Fruit fly (Drosophila melanogaster) whole organism, adult: ENCODE results near the gene robl37BC.
A peak's percentile ranks its signal among the peaks of the same experiment; 100 is the strongest.

ENCODE experiments used
- CG11617 ChIP-seq: fragments of 200-800 bp; sonication (Bioruptor generic); optimal IDR thresholded peaks from 2 replicates; lab custom pipeline; 2017; ENCODE audit warnings: mild to moderate bottlenecking, missing biosample characterization, missing genetic modification reagents, missing genetic modification characterization
- CG12768 ChIP-seq: fragments of 200-800 bp; sonication (Bioruptor generic); optimal IDR thresholded peaks from 2 replicates; lab custom pipeline; 2017; ENCODE audit warnings: missing biosample characterization, missing genetic modification characterization, mild to moderate bottlenecking, moderate library complexity, missing genetic modification reagents
- CG14711 ChIP-seq: fragments of 200-800 bp; sonication (Bioruptor generic); optimal IDR thresholded peaks from 2 replicates; lab custom pipeline; 2018; ENCODE audit warnings: missing biosample characterization, mild to moderate bottlenecking, missing genetic modification characterization, moderate library complexity
- CG1620 ChIP-seq: fragments of 200-800 bp; sonication (Bioruptor generic); optimal IDR thresholded peaks from 2 replicates; lab custom pipeline; 2016; ENCODE audit warnings: missing biosample characterization, missing genetic modification characterization
- CG33017 ChIP-seq: fragments of 200-800 bp; sonication (Bioruptor generic); optimal IDR thresholded peaks from 2 replicates; lab custom pipeline; 2018; ENCODE audit warnings: missing biosample characterization, mild to moderate bottlenecking, missing genetic modification characterization, moderate library complexity
- CG5204 ChIP-seq: fragments of 200-800 bp; sonication (Bioruptor generic); optimal IDR thresholded peaks from 2 replicates; lab custom pipeline; 2016; ENCODE audit warnings: missing biosample characterization, missing genetic modification characterization
- CG7045 ChIP-seq: fragments of 200-800 bp; sonication (Bioruptor generic); optimal IDR thresholded peaks from 2 replicates; lab custom pipeline; 2017; ENCODE audit warnings: missing biosample characterization, mild to moderate bottlenecking, missing genetic modification characterization
- CG7101 ChIP-seq: fragments of 200-800 bp; sonication (Bioruptor generic); optimal IDR thresholded peaks from 2 replicates; lab custom pipeline; 2018; ENCODE audit warnings: missing biosample characterization, mild to moderate bottlenecking, missing genetic modification characterization, moderate library complexity
- Clk ChIP-seq: fragments of 200-800 bp; sonication (Bioruptor generic); optimal IDR thresholded peaks from 2 replicates; lab custom pipeline; 2017; ENCODE audit warnings: missing biosample characterization, missing genetic modification characterization
- Crg-1 ChIP-seq: fragments of 200-800 bp; sonication (Bioruptor generic); optimal IDR thresholded peaks from 2 replicates; lab custom pipeline; 2016; ENCODE audit warnings: missing biosample characterization, missing genetic modification characterization
- Hr96 ChIP-seq: fragments of 200-800 bp; sonication (Bioruptor generic); optimal IDR thresholded peaks from 2 replicates; lab custom pipeline; 2016; ENCODE audit warnings: missing biosample characterization, missing genetic modification characterization
- Mnt ChIP-seq: fragments of 200-800 bp; sonication (Bioruptor generic); optimal IDR thresholded peaks from 2 replicates; lab custom pipeline; 2016; ENCODE audit warnings: missing biosample characterization, mild to moderate bottlenecking, missing genetic modification characterization
- bab1 ChIP-seq: fragments of 200-800 bp; sonication (Bioruptor generic); optimal IDR thresholded peaks from 3 replicates; lab custom pipeline; 2019; ENCODE audit warnings: missing biosample characterization, mild to moderate bottlenecking, missing genetic modification characterization, moderate library complexity
- cic ChIP-seq: fragments of 200-800 bp; sonication (Bioruptor generic); optimal IDR thresholded peaks from 2 replicates; lab custom pipeline; 2017; ENCODE audit warnings: missing biosample characterization, mild to moderate bottlenecking, missing genetic modification characterization, moderate library complexity
- cnc ChIP-seq, 2 experiments: fragments of >200 bp; optimal IDR thresholded peaks; 2 replicates each; lab custom pipeline; 2017
- kay ChIP-seq: fragments of 200-800 bp; sonication (Bioruptor generic); peaks from one replicate; lab custom pipeline; 2016; ENCODE audit warnings: missing biosample characterization, missing genetic modification characterization, borderline replicate concordance
- ovo ChIP-seq: fragments of 200-800 bp; sonication (Bioruptor generic); optimal IDR thresholded peaks from 2 replicates; lab custom pipeline; 2016; ENCODE audit warnings: missing biosample characterization, missing genetic modification characterization
- pad ChIP-seq: fragments of 200-800 bp; sonication (Bioruptor generic); optimal IDR thresholded peaks from 3 replicates; lab custom pipeline; 2017; ENCODE audit warnings: missing biosample characterization, missing genetic modification characterization, mild to moderate bottlenecking, moderate library complexity, missing genetic modification reagents
- tj ChIP-seq: fragments of 200-800 bp; sonication (Bioruptor generic); optimal IDR thresholded peaks from 3 replicates; lab custom pipeline; 2017; ENCODE audit warnings: missing biosample characterization, mild to moderate bottlenecking, missing genetic modification characterization, moderate library complexity
- toe ChIP-seq: fragments of 200-800 bp; sonication (Bioruptor generic); optimal IDR thresholded peaks from 2 replicates; lab custom pipeline; 2016; ENCODE audit warnings: missing biosample characterization, missing genetic modification characterization

robl37BC gene

dm6 chr2L:18979407-18979806, 31.3 kb upstream of the robl37BC start:
- no peak for TF ChIP-seq ovo
- TF ChIP-seq CG12768, result no peak
- TF ChIP-seq bab1 (GFP tag; lab: Kevin White, UChicago), result no peak
- no peak for TF ChIP-seq CG33017 (tag; lab: Kevin White, UChicago)
- no peak for TF ChIP-seq Crg-1

DNA sequence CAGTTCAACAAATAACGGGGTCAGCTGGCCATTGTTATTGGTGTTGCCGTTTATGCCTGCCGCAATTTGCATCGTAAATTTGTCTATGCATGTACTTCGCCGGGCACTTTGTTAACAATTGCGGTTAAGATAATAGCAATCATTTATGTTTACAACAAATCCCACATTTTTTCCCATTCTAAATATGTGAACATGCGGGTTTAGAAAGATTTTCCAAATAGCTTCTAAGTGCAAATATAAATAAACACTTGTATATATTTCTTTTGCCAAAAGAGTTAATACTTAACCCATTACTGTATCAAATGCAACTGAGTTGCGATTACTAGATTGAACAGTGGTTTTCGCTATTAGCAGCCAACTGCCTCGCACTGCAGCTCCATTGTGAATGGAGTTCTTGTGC, 29.7 kb upstream of the robl37BC start:
- TF ChIP-seq kay (no peak), ovo (no peak), CG14711 (tag; lab: Kevin White, UChicago) (no peak), Crg-1 (no peak), CG7101 (tag; lab: Kevin White, UChicago) (no peak), CG12768 (no peak), CG33017 (tag; lab: Kevin White, UChicago) (no peak), pad (GFP tag; lab: Kevin White, UChicago) (no peak)

DNA sequence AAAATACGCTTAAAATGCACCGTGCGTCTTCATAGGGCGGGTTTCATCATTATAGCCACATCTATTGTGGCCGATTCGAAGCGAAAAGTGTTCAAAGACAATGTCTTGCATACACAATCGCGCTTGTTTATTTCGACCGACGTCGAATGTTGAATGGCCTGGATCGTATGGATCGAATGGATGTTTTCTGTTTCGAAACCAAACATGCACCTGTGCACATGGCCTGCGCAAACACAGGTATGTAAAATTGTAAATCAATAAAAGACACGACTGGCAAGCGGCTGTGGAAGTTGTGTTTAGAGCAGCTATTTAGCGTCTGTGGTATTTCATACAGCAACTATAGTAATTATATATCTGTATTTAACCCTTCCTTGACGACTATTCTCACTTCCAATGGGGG, 29.2 kb upstream of the robl37BC start:
- no peak for TF ChIP-seq CG11617 (GFP tag; lab: Kevin White, UChicago)
- no peak for TF ChIP-seq CG1620 (GFP tag; lab: Kevin White, UChicago)
- TF ChIP-seq Mnt, result no peak
- TF ChIP-seq ovo, result no peak
- no peak for TF ChIP-seq CG12768
- TF ChIP-seq cic (GFP tag; lab: Kevin White, UChicago), result no peak
- no peak for TF ChIP-seq Hr96 (GFP tag; lab: Kevin White, UChicago)
- TF ChIP-seq tj, result no peak
- no peak for TF ChIP-seq toe
- no peak for TF ChIP-seq CG5204 (GFP tag; lab: Kevin White, UChicago)
- TF ChIP-seq pad (GFP tag; lab: Kevin White, UChicago), result no peak
- no peak for TF ChIP-seq CG7045 (GFP tag; lab: Kevin White, UChicago)
- TF ChIP-seq Crg-1, result no peak
- no peak for TF ChIP-seq CG14711 (tag; lab: Kevin White, UChicago)
- no peak for TF ChIP-seq kay
- no peak for TF ChIP-seq cnc (optimal IDR thresholded peaks at IDR 0.05; lab: Kevin White, UChicago)
- TF ChIP-seq Clk, result no peak
- no peak for TF ChIP-seq bab1 (GFP tag; lab: Kevin White, UChicago)
- TF ChIP-seq CG7101 (tag; lab: Kevin White, UChicago), result no peak

- TF ChIP-seq CG1620 (GFP tag; lab: Kevin White, UChicago), result no peak
- TF ChIP-seq toe, result no peak
- no peak for TF ChIP-seq CG14711 (tag; lab: Kevin White, UChicago)
- no peak for TF ChIP-seq Clk
- no peak for TF ChIP-seq ovo
- no peak for TF ChIP-seq tj
- no peak for TF ChIP-seq CG7101 (tag; lab: Kevin White, UChicago)
- no peak for TF ChIP-seq Crg-1
- no peak for TF ChIP-seq CG7045 (GFP tag; lab: Kevin White, UChicago)
- no peak for TF ChIP-seq Mnt
- TF ChIP-seq cnc (optimal IDR thresholded peaks at IDR 0.05; lab: Kevin White, UChicago), result no peak
- no peak for TF ChIP-seq CG5204 (GFP tag; lab: Kevin White, UChicago)
- TF ChIP-seq bab1 (GFP tag; lab: Kevin White, UChicago), result no peak
- no peak for TF ChIP-seq Hr96 (GFP tag; lab: Kevin White, UChicago)
- no peak for TF ChIP-seq CG33017 (tag; lab: Kevin White, UChicago)
- no peak for TF ChIP-seq pad (GFP tag; lab: Kevin White, UChicago)
- TF ChIP-seq kay, result no peak
- TF ChIP-seq CG11617 (GFP tag; lab: Kevin White, UChicago), result no peak
- no peak for TF ChIP-seq CG12768
- TF ChIP-seq cic (GFP tag; lab: Kevin White, UChicago), result no peak
Measured at dm6 chr2L:18981947-18982579, 28.6 kb upstream of the robl37BC start.

dm6 chr2L:18982826-18983758, 27.6 kb upstream of the robl37BC start:
- peak; percentile 52 for TF ChIP-seq CG12768
- peak; percentile 63 for TF ChIP-seq kay
- TF ChIP-seq CG11617 (GFP tag; lab: Kevin White, UChicago), result no peak
- no peak for TF ChIP-seq Clk

dm6 chr2L:18984158-18984557, 26.5 kb upstream of the robl37BC start:
- TF ChIP-seq CG33017 (tag; lab: Kevin White, UChicago), result peak; percentile 5
- TF ChIP-seq tj, result peak; percentile 51
- TF ChIP-seq pad (GFP tag; lab: Kevin White, UChicago), result no peak
- peak; percentile 15 for TF ChIP-seq cic (GFP tag; lab: Kevin White, UChicago)
